Worm (Caenorhabditis elegans): ENCODE data around the gene T14G8.6.

T14G8.6 gene

ce11 chrX:12876795-12877530 is 14.3 kb upstream of the T14G8.6 start, which contains the start of gene bcat-1 (continued):
- peak in 1 of 2 experiments; percentile 73 for TF ChIP-seq daf-16 (GFP tag; optimal IDR thresholded peaks at IDR 0.05)
- TF ChIP-seq daf-16 (tag; optimal IDR thresholded peaks at IDR 0.05), result peak; percentile 64
- no peak for TF ChIP-seq ama-1 (optimal IDR thresholded peaks at IDR 0.05)
- TF ChIP-seq hlh-30 (tag; optimal IDR thresholded peaks at IDR 0.05; ENCODE audit: insufficient read depth), result peak; percentile 91
- no peak for TF ChIP-seq duxl-1 (tag; optimal IDR thresholded peaks at IDR 0.05; ENCODE audit: poor library complexity)
- peak; percentile 92 for TF ChIP-seq mxl-3 (GFP tag; optimal IDR thresholded peaks at IDR 0.05)
- TF ChIP-seq fkh-10 (GFP tag; optimal IDR thresholded peaks at IDR 0.05), result no peak
- TF ChIP-seq hif-1 (tag; optimal IDR thresholded peaks at IDR 0.05), result peak in 1 of 2 experiments; percentile 72
- TF ChIP-seq set-16 (GFP tag; IDR thresholded peaks at IDR 0.05), result peak; percentile 99
- peak; percentile 98 for TF ChIP-seq aha-1 (tag)

- TF ChIP-seq pha-4 (GFP tag; IDR thresholded peaks at IDR 0.05), result no peak
- TF ChIP-seq pha-4 (tag; optimal IDR thresholded peaks at IDR 0.05), result no peak
- no peak for TF ChIP-seq Y5F2A.4 (GFP tag; optimal IDR thresholded peaks at IDR 0.05)
- TF ChIP-seq ceh-20 (GFP tag; IDR thresholded peaks at IDR 0.05), result no peak
- TF ChIP-seq dmd-9 (GFP tag; IDR thresholded peaks at IDR 0.05), result no peak
- no peak for TF ChIP-seq ctbp-1 (GFP tag; IDR thresholded peaks at IDR 0.05)
- peak; percentile 9 for TF ChIP-seq mxl-3 (GFP tag; optimal IDR thresholded peaks at IDR 0.05)
- no peak for TF ChIP-seq mdt-29 (GFP tag; IDR thresholded peaks at IDR 0.05)
- TF ChIP-seq nhr-41 (GFP tag; IDR thresholded peaks at IDR 0.05), result no peak
- no peak for TF ChIP-seq nhr-42 (GFP tag; IDR thresholded peaks at IDR 0.05)
- TF ChIP-seq daf-8 (GFP tag; IDR thresholded peaks at IDR 0.05), result no peak
- no peak for TF ChIP-seq dpl-1 (GFP tag; optimal IDR thresholded peaks at IDR 0.05)
- no peak for TF ChIP-seq F44E2.7 (GFP tag; IDR thresholded peaks at IDR 0.05)
- no peak for TF ChIP-seq jun-1 (tag; optimal IDR thresholded peaks at IDR 0.05)
- TF ChIP-seq nhr-76 (tag; optimal IDR thresholded peaks at IDR 0.05), result no peak
- no peak for TF ChIP-seq ceh-28 (tag; optimal IDR thresholded peaks at IDR 0.05)
- TF ChIP-seq gei-8 (GFP tag; optimal IDR thresholded peaks at IDR 0.05), result no peak
- no peak for TF ChIP-seq nhr-28 (tag; optimal IDR thresholded peaks at IDR 0.05)
- no peak for TF ChIP-seq daf-16 (GFP tag; optimal IDR thresholded peaks at IDR 0.05)
- TF ChIP-seq daf-16 (tag; optimal IDR thresholded peaks at IDR 0.05), result peak; percentile 33
- TF ChIP-seq ceh-82 (tag; optimal IDR thresholded peaks at IDR 0.05), result no peak
- peak in 1 of 2 experiments; percentile 54 for TF ChIP-seq mdl-1 (tag; optimal IDR thresholded peaks at IDR 0.05)
- no peak for TF ChIP-seq snpc-4 (tag; optimal IDR thresholded peaks at IDR 0.05)
- TF ChIP-seq dve-1 (tag; optimal IDR thresholded peaks at IDR 0.05; ENCODE audit: insufficient read depth), result no peak
- TF ChIP-seq T20F7.1 (GFP tag; optimal IDR thresholded peaks at IDR 0.05), result no peak
- TF ChIP-seq Y105C5A.15 (GFP tag; IDR thresholded peaks at IDR 0.05), result no peak
- peak; percentile 78 for TF ChIP-seq aha-1 (tag)
- no peak for TF ChIP-seq madf-9 (GFP tag; conservative IDR thresholded peaks at IDR 0.05)
- no peak for TF ChIP-seq fos-1 (tag; optimal IDR thresholded peaks at IDR 0.05)
- TF ChIP-seq saeg-2 (GFP tag; IDR thresholded peaks at IDR 0.05), result no peak
- TF ChIP-seq rbr-2 (tag; optimal IDR thresholded peaks at IDR 0.05), result no peak
- 0 out of 2 replicates have a peak, but pooled peaks have one; percentile 37 for TF ChIP-seq php-3 (GFP tag; IDR thresholded peaks at IDR 0.05)
- TF ChIP-seq daf-19 (GFP tag; conservative IDR thresholded peaks at IDR 0.05), result no peak
- no peak for TF ChIP-seq ama-1 (optimal IDR thresholded peaks at IDR 0.05)
- no peak for TF ChIP-seq D1046.2 (GFP tag; IDR thresholded peaks at IDR 0.05)
- TF ChIP-seq pqm-1 (tag; optimal IDR thresholded peaks at IDR 0.05), result peak; percentile 8
- no peak for TF ChIP-seq fkh-10 (GFP tag; optimal IDR thresholded peaks at IDR 0.05)
- no peak for TF ChIP-seq Y75B8A.6 (GFP tag; IDR thresholded peaks at IDR 0.05)
- TF ChIP-seq dmd-8 (GFP tag; IDR thresholded peaks at IDR 0.05), result no peak
- TF ChIP-seq dmd-6 (GFP tag; IDR thresholded peaks at IDR 0.05), result peak; percentile 44
- TF ChIP-seq tra-1 (GFP tag; IDR thresholded peaks at IDR 0.05), result no peak
- no peak for TF ChIP-seq lin-1 (GFP tag; IDR thresholded peaks at IDR 0.05)
- no peak for TF ChIP-seq lin-13 (GFP tag; optimal IDR thresholded peaks at IDR 0.05)
- TF ChIP-seq Y48G9A.11 (GFP tag; IDR thresholded peaks at IDR 0.05), result no peak
- TF ChIP-seq hlh-30 (tag; optimal IDR thresholded peaks at IDR 0.05; ENCODE audit: insufficient read depth), result peak; percentile 87
Measured at ce11 chrX:12875649-12876048, 13.0 kb upstream of the T14G8.6 start.
